Worm (Caenorhabditis elegans) whole organism, L1 larva: ENCODE results near the gene tba-9.

Experiments
- alr-1 ChIP-seq: fragments of 200-800 bp; sonication (Bioruptor generic); optimal IDR thresholded peaks from 2 replicates; lab custom pipeline; 2018; ENCODE audit warnings: borderline replicate concordance, mild to moderate bottlenecking, missing genetic modification characterization, missing compliant biosample characterization
- ceh-88 ChIP-seq: fragments of 200-800 bp; sonication (Bioruptor generic); IDR thresholded peaks from 2 replicates; pipeline ENCODE4 v1.3.6; 2022; ENCODE audit warnings: missing genetic modification characterization, missing compliant biosample characterization
- efl-1 ChIP-seq, 4 experiments: fragments of 150-350 bp; optimal IDR thresholded peaks in 3 of 4; peaks in 1 of 4; 1 replicate in 1 of 4; 2 replicates in 3 of 4; lab custom pipeline; 2014; ENCODE audit warnings: missing biosample characterization in 2 of 4, missing genetic modification characterization in 2 of 4, missing genetic modification reagents in 2 of 4
- egl-27 ChIP-seq, 2 experiments: fragments of 150-350 bp in 1 of 2; sonication (generic microtip); optimal IDR thresholded peaks; 3 replicates each; lab custom pipeline; 2017 to 2018; ENCODE audit warnings: missing biosample characterization in 2 of 2, missing genetic modification characterization in 2 of 2, missing genetic modification reagents in 2 of 2
- elt-3 ChIP-seq, 6 experiments: fragments of 150-350 bp in 1 of 6; sonication (generic microtip); optimal IDR thresholded peaks; 2 replicates each; lab custom pipeline; 2017 to 2018; ENCODE audit warnings: missing biosample characterization in 6 of 6, missing genetic modification characterization in 6 of 6, inconsistent platforms in 1 of 6
- fkh-10 ChIP-seq: sonication (generic microtip); optimal IDR thresholded peaks from 2 replicates; lab custom pipeline; 2017; ENCODE audit warnings: missing biosample characterization, missing genetic modification reagents, missing genetic modification characterization
- fos-1 ChIP-seq: fragments of 150-350 bp; optimal IDR thresholded peaks from 2 replicates; lab custom pipeline; 2014; ENCODE audit warnings: missing biosample characterization, missing genetic modification characterization
- mep-1 ChIP-seq: fragments of 150-350 bp; optimal IDR thresholded peaks from 2 replicates; lab custom pipeline; 2014; ENCODE audit warnings: missing biosample characterization, missing genetic modification characterization
- nhr-237 ChIP-seq: fragments of 150-350 bp; optimal IDR thresholded peaks from 2 replicates; lab custom pipeline; 2014; ENCODE audit warnings: missing biosample characterization, missing genetic modification characterization
- nhr-28 ChIP-seq: fragments of 150-350 bp; optimal IDR thresholded peaks from 2 replicates; lab custom pipeline; 2014; ENCODE audit warnings: missing biosample characterization, missing genetic modification characterization
- nhr-76 ChIP-seq: sonication (generic microtip); optimal IDR thresholded peaks from 2 replicates; lab custom pipeline; 2017; ENCODE audit warnings: missing biosample characterization, missing genetic modification characterization
- pqm-1 ChIP-seq: sonication (generic microtip); optimal IDR thresholded peaks from 3 replicates; lab custom pipeline; 2017; ENCODE audit warnings: missing biosample characterization, missing genetic modification characterization
- snpc-4 ChIP-seq: fragments of 150-350 bp; optimal IDR thresholded peaks from 2 replicates; lab custom pipeline; 2014; ENCODE audit warnings: missing biosample characterization, missing genetic modification characterization

DNA sequence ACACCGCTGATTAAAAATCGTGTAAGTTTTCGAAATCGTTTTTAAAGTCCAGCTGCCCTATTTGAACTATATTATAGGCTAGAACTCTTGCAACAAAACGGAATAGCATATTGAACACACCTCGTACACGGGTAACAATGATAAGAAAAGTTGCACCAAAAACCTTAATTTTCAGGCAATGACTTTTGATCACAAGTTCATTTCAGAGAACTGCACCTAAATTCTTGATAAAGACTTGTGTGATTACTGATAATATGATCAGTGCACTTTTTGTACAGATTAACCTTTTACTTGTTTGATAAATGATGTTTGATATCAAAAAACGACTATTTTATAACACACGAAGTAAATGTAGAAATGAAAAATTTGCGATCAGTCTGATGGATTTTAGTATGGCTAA, 45.2 kb downstream of the tba-9 start:
- TF ChIP-seq fkh-10 (GFP tag; lab: Kevin White, UChicago): no peak
- no peak for TF ChIP-seq mep-1 (tag; lab: Kevin White, UChicago)
- TF ChIP-seq egl-27 (tag; optimal IDR thresholded peaks at IDR 0.05; lab: Kevin White, UChicago): no peak
- no peak for TF ChIP-seq pqm-1 (tag; lab: Kevin White, UChicago)
- no peak for TF ChIP-seq ceh-88 (GFP tag; lab: Robert Waterston, UW)
- no peak for TF ChIP-seq nhr-76 (tag; lab: Kevin White, UChicago)
- TF ChIP-seq elt-3 (tag; optimal IDR thresholded peaks at IDR 0.05; lab: Kevin White, UChicago): no peak
- TF ChIP-seq efl-1 (optimal IDR thresholded peaks at IDR 0.05; lab: Kevin White, UChicago): no peak
- no peak for TF ChIP-seq efl-1 (GFP tag; optimal IDR thresholded peaks at IDR 0.05 in 1 of 2; lab: Kevin White, UChicago)
- TF ChIP-seq nhr-28 (tag; lab: Kevin White, UChicago): no peak
- no peak for TF ChIP-seq fos-1 (tag; lab: Kevin White, UChicago)
- TF ChIP-seq nhr-237 (tag; lab: Kevin White, UChicago): no peak
- TF ChIP-seq snpc-4 (tag; lab: Kevin White, UChicago): no peak
- TF ChIP-seq alr-1: no peak
